Worm (Caenorhabditis elegans): Measurements from ENCODE around the gene oef-1.

Gene oef-1

ce11 chrIV:7505866-7506488, 42.2 kb upstream of the oef-1 start:
- peak; percentile 63 for TF ChIP-seq nhr-90 (tag; optimal IDR thresholded peaks at IDR 0.05; ENCODE audit: poor library complexity)
- TF ChIP-seq nhr-19 (GFP tag; conservative IDR thresholded peaks at IDR 0.05) = peak; percentile 24; the same call in 1 of the 2 replicates
- TF ChIP-seq fos-1 (tag; optimal IDR thresholded peaks at IDR 0.05) = no peak
- TF ChIP-seq nhr-12 (tag; optimal IDR thresholded peaks at IDR 0.05) = no peak
- no peak for TF ChIP-seq mab-9 (GFP tag; IDR thresholded peaks at IDR 0.05)
- TF ChIP-seq efl-1 (optimal IDR thresholded peaks at IDR 0.05) = peak in 1 of 2 experiments; percentile 15
- peak in 1 of 2 experiments; percentile 88 for TF ChIP-seq efl-1 (GFP tag; optimal IDR thresholded peaks at IDR 0.05 in 1 of 2)
- no peak for TF ChIP-seq ceh-8 (GFP tag; optimal IDR thresholded peaks at IDR 0.05)
- TF ChIP-seq nhr-85 (tag) = peak; percentile 84
- no peak for TF ChIP-seq mef-2 (tag; optimal IDR thresholded peaks at IDR 0.05)
- TF ChIP-seq lsy-2 (tag; optimal IDR thresholded peaks at IDR 0.05) = peak in 1 of 2 experiments; percentile 32
- TF ChIP-seq ces-1 (GFP tag; optimal IDR thresholded peaks at IDR 0.05) = no peak
- TF ChIP-seq nhr-47 (tag; optimal IDR thresholded peaks at IDR 0.05) = peak; percentile 45
- no peak for TF ChIP-seq fkh-8 (tag; optimal IDR thresholded peaks at IDR 0.05)
- TF ChIP-seq irx-1 (tag; optimal IDR thresholded peaks at IDR 0.05) = no peak
- TF ChIP-seq elt-2 (tag; optimal IDR thresholded peaks at IDR 0.05) = peak; percentile 3
- peak; percentile 1 for TF ChIP-seq tbx-2 (tag; optimal IDR thresholded peaks at IDR 0.05)
- peak; percentile 25 for TF ChIP-seq dsc-1 (tag; optimal IDR thresholded peaks at IDR 0.05)
- TF ChIP-seq elt-3 (tag; optimal IDR thresholded peaks at IDR 0.05) = no peak
- TF ChIP-seq isw-1 (GFP tag; IDR thresholded peaks at IDR 0.05) = no peak
- no peak for TF ChIP-seq C16A3.4 (tag; optimal IDR thresholded peaks at IDR 0.05)
- TF ChIP-seq nhr-76 (tag; optimal IDR thresholded peaks at IDR 0.05) = no peak
- TF ChIP-seq hlh-17 (GFP tag; optimal IDR thresholded peaks at IDR 0.05; ENCODE audit: borderline replicate concordance) = no peak
- no peak for TF ChIP-seq sox-4 (tag; optimal IDR thresholded peaks at IDR 0.05)
- peak; percentile 87 for TF ChIP-seq aly-2 (tag; optimal IDR thresholded peaks at IDR 0.05)
- no peak for TF ChIP-seq nhr-237 (tag; optimal IDR thresholded peaks at IDR 0.05)
- TF ChIP-seq pqm-1 (tag; optimal IDR thresholded peaks at IDR 0.05) = no peak
- TF ChIP-seq zag-1 (tag; optimal IDR thresholded peaks at IDR 0.05) = no peak
- peak; percentile 44 for TF ChIP-seq pax-3 (tag; optimal IDR thresholded peaks at IDR 0.05)
- TF ChIP-seq mep-1 (tag; optimal IDR thresholded peaks at IDR 0.05) = no peak
- TF ChIP-seq vab-15 (tag; optimal IDR thresholded peaks at IDR 0.05) = no peak
- TF ChIP-seq nhr-77 (tag; optimal IDR thresholded peaks at IDR 0.05) = no peak
- no peak for TF ChIP-seq unc-130 (tag; optimal IDR thresholded peaks at IDR 0.05)
- no peak for TF ChIP-seq hlh-4 (tag; optimal IDR thresholded peaks at IDR 0.05)
- no peak for TF ChIP-seq tlp-1 (tag; optimal IDR thresholded peaks at IDR 0.05)
- peak; percentile 50 for TF ChIP-seq rnt-1 (tag; optimal IDR thresholded peaks at IDR 0.05)
- TF ChIP-seq alr-1 (tag; optimal IDR thresholded peaks at IDR 0.05; ENCODE audit: borderline replicate concordance) = no peak
- TF ChIP-seq nhr-71 (tag; optimal IDR thresholded peaks at IDR 0.05) = peak; percentile 72
- peak; percentile 90 for TF ChIP-seq ama-1 (optimal IDR thresholded peaks at IDR 0.05)
- no peak for TF ChIP-seq unc-30 (tag; optimal IDR thresholded peaks at IDR 0.05)
- no peak for TF ChIP-seq pag-3 (tag; optimal IDR thresholded peaks at IDR 0.05; ENCODE audit: borderline replicate concordance, insufficient read depth)
- peak; percentile 14 for TF ChIP-seq nhr-20 (tag; optimal IDR thresholded peaks at IDR 0.05)
- no peak for TF ChIP-seq jun-1 (tag; optimal IDR thresholded peaks at IDR 0.05)
- TF ChIP-seq ztf-11 (tag; optimal IDR thresholded peaks at IDR 0.05) = peak in 1 of 2 experiments; percentile 11
- peak; percentile 47 for TF ChIP-seq sup-37 (GFP tag; optimal IDR thresholded peaks at IDR 0.05)
- no peak for TF ChIP-seq xbp-1 (tag; optimal IDR thresholded peaks at IDR 0.05)
- no peak for TF ChIP-seq skn-1 (tag; optimal IDR thresholded peaks at IDR 0.05)
- TF ChIP-seq swsn-7 (tag; optimal IDR thresholded peaks at IDR 0.05) = peak; percentile 44
- no peak for TF ChIP-seq unc-86 (tag; optimal IDR thresholded peaks at IDR 0.05)
- TF ChIP-seq lin-14 (GFP tag; optimal IDR thresholded peaks at IDR 0.05) = no peak
- TF ChIP-seq grh-1 (GFP tag; IDR thresholded peaks at IDR 0.05) = 0 out of 2 replicates have a peak, but pooled peaks have one; percentile 28
- TF ChIP-seq ceh-88 (GFP tag; IDR thresholded peaks at IDR 0.05) = peak; percentile 25; the same call in 1 of the 2 replicates
- TF ChIP-seq C04F5.9 (tag; optimal IDR thresholded peaks at IDR 0.05) = no peak
